Worm (Caenorhabditis elegans): Measurements from ENCODE around the gene F54D12.2.
A peak's percentile ranks its signal among the peaks of the same experiment; 100 is the strongest.

F54D12.2 gene

DNA sequence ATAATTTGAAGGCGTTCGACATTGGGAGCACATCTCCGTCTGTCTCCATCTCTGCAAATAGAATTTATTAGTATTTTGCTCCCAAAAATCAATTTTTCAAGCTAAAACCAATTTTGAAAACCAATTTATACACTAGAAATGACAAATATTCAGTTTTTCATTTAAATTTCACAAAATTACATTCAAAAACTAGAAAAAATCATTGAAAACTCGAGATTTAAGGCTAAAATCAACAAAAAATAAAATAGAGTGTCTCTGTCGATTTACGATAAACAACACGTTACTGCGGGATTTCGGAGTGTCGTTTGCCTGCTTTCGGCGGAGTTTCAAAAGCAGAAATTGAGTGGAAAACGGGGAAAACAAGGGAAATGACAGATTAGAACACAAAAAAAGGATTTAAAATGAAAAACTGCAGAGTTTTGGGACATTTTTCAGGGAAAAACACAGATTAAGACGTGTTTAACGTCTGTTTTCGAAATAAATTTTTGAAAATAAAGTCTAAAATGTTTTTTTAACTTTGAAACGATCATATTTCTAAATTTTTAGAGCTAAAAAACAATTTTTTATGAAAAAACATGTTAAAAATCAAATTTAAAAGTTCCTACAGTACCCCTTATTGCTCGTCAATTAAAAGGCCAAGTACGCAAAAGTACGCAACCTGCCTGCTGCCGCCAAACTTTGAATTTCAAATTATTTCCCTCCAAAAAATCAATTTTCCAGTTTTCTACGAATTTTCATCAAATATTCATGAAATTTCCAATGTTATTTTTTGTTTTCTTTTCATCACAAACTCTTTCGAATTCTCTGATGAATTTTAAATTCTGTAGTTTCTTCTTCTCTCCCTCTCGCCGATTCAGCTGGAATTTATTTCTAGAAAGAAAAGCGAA is 39.2 kb downstream of the F54D12.2 start, which contains the start of gene nol-6:
TSS of gene nol-6 (minus strand) at position 51 of the 887 bp plus-strand sequence.
- TF ChIP-seq lsl-1 (GFP tag; optimal IDR thresholded peaks at IDR 0.05) (peak; percentile 76), nfyb-1 (GFP tag; IDR thresholded peaks at IDR 0.05) (no peak), dpl-1 (GFP tag; optimal IDR thresholded peaks at IDR 0.05) (peak; percentile 75), xnd-1 (tag; optimal IDR thresholded peaks at IDR 0.05) (peak; percentile 37), attf-3 (GFP tag; conservative IDR thresholded peaks at IDR 0.05) (peak; percentile 92), pbrm-1 (GFP tag; IDR thresholded peaks at IDR 0.05) (no peak), madf-6 (GFP tag; IDR thresholded peaks at IDR 0.05) (peak; percentile 86), ceh-27 (GFP tag; optimal IDR thresholded peaks at IDR 0.05) (no peak), bed-2 (GFP tag; IDR thresholded peaks at IDR 0.05) (no peak), hmg-1.2 (GFP tag; IDR thresholded peaks at IDR 0.05) (peak; percentile 6; the same call in 1 of the 2 replicates), F10E7.11 (tag; optimal IDR thresholded peaks at IDR 0.05) (no peak), efl-1 (GFP tag; optimal IDR thresholded peaks at IDR 0.05) (peak; percentile 87), D2030.7 (GFP tag; IDR thresholded peaks at IDR 0.05) (peak; percentile 74), lin-54 (GFP tag; optimal IDR thresholded peaks at IDR 0.05) (peak; percentile 30), akir-1 (GFP tag; optimal IDR thresholded peaks at IDR 0.05) (no peak), nhr-179 (tag; optimal IDR thresholded peaks at IDR 0.05) (no peak), lsy-27 (tag; optimal IDR thresholded peaks at IDR 0.05; ENCODE audit: borderline replicate concordance, insufficient read depth) (no peak), F57C9.4 (tag; optimal IDR thresholded peaks at IDR 0.05) (no peak), snpc-3.4 (tag; optimal IDR thresholded peaks at IDR 0.05) (peak; percentile 35), madf-8 (GFP tag; conservative IDR thresholded peaks at IDR 0.05) (peak; percentile 70), dox-1 (GFP tag; IDR thresholded peaks at IDR 0.05) (no peak), ceh-91 (GFP tag; IDR thresholded peaks at IDR 0.05) (peak; percentile 42; the same call in 1 of the 2 replicates), zim-3 (tag; optimal IDR thresholded peaks at IDR 0.05) (no peak), F33H1.4 (GFP tag; IDR thresholded peaks at IDR 0.05) (peak; percentile 20; the same call in 1 of the 2 replicates)

DNA sequence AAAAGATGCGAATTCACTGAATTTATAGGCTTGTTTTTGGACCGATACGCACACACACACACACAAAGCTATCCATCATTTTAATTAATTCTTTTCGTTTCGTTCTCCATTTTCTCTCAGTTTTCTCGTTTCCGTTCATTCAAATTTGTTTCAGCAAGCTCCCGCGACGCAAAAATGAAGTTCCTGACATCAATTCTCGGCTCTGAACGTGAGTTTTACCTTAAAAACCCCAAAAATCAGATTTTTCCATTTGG is 39.8 kb downstream of the F54D12.2 start, which contains the start of gene Y51H7C.3:
TSS of gene Y51H7C.3 (plus strand) at position 155 of the 254 bp plus-strand sequence.
- TF ChIP-seq T26A5.8 (tag; optimal IDR thresholded peaks at IDR 0.05): no peak
- no peak for TF ChIP-seq Y79H2A.3 (GFP tag; conservative IDR thresholded peaks at IDR 0.05)
- TF ChIP-seq tlf-1 (GFP tag; optimal IDR thresholded peaks at IDR 0.05): no peak
- no peak for TF ChIP-seq unc-130 (GFP tag; optimal IDR thresholded peaks at IDR 0.05)
- TF ChIP-seq nfya-2 (GFP tag; IDR thresholded peaks at IDR 0.05): no peak
- TF ChIP-seq nhr-80 (tag; optimal IDR thresholded peaks at IDR 0.05): no peak
- TF ChIP-seq lin-26 (GFP tag; IDR thresholded peaks at IDR 0.05): no peak
- TF ChIP-seq repo-1 (tag; optimal IDR thresholded peaks at IDR 0.05): no peak
- no peak for TF ChIP-seq hsf-1 (GFP tag; IDR thresholded peaks at IDR 0.05)

DNA sequence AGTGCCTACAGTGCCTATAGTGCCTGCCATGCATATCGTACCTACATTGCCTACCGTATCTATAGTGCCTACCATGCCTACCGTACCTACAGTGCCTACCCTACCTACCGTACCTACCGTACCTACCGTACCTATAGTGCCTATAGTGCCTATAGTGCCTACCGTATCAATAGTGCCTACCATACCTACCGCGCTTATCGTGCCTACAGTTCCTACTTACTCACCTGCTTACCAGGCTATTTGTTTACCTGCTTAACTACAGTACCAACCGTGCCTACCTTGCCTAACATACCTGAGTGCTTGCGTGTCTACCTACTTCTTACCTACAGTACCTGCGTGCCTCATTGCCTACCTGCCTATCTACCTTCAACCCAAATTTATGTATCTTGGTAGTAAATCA is 43.0 kb downstream of the F54D12.2 start:
- TF ChIP-seq bed-1 (GFP tag; IDR thresholded peaks at IDR 0.05) (no peak), snpc-1.1 (tag; optimal IDR thresholded peaks at IDR 0.05; ENCODE audit: insufficient read depth) (no peak), rpc-1 (optimal IDR thresholded peaks at IDR 0.05) (no peak), rpc-1 (tag; optimal IDR thresholded peaks at IDR 0.05) (no peak), rec-8 (tag; optimal IDR thresholded peaks at IDR 0.05) (no peak), dox-1 (GFP tag; IDR thresholded peaks at IDR 0.05) (no peak)
